Worm (Caenorhabditis elegans) whole organism, young adult: ENCODE results near the gene unc-103.

Source experiments
- B0035.1 ChIP-seq: sonication (generic microtip); optimal IDR thresholded peaks from 2 replicates; lab custom pipeline; 2016; ENCODE audit warnings: missing genetic modification characterization, mild to moderate bottlenecking, missing compliant biosample characterization, missing genotype, missing genetic modification reagents
- C06A6.2 ChIP-seq: fragments of 200-800 bp; sonication (Bioruptor generic); conservative IDR thresholded peaks from 2 replicates; pipeline ENCODE4 v1.3.6; 2022; ENCODE audit warnings: missing genetic modification characterization, missing compliant biosample characterization
- D2030.7 ChIP-seq: fragments of 200-800 bp; sonication (Bioruptor generic); IDR thresholded peaks from 2 replicates; pipeline ENCODE4 v1.3.6; 2022; ENCODE audit warnings: missing genetic modification reagents, missing genetic modification characterization, missing compliant biosample characterization
- F23B12.7 ChIP-seq: sonication (generic microtip); optimal IDR thresholded peaks from 2 replicates; lab custom pipeline; 2017; ENCODE audit warnings: missing genetic modification characterization, mild to moderate bottlenecking, missing compliant biosample characterization, antibody characterized with exemption, moderate library complexity; ENCODE audit not compliant: insufficient read depth
- F39B2.1 ChIP-seq: fragments of 200-800 bp; sonication (Bioruptor generic); IDR thresholded peaks from 2 replicates; pipeline ENCODE4 v1.3.6; 2022; ENCODE audit warnings: missing genetic modification reagents, missing genetic modification characterization, missing compliant biosample characterization
- F57C9.4 ChIP-seq: sonication (generic microtip); optimal IDR thresholded peaks from 2 replicates; lab custom pipeline; 2017; ENCODE audit warnings: mild to moderate bottlenecking, missing genetic modification characterization, missing compliant biosample characterization
- K12H6.12 ChIP-seq: fragments of 200-800 bp; sonication (Bioruptor generic); optimal IDR thresholded peaks from 2 replicates; lab custom pipeline; 2018; ENCODE audit warnings: mild to moderate bottlenecking, missing genetic modification characterization, missing compliant biosample characterization
- T07F8.4 ChIP-seq: sonication (generic microtip); optimal IDR thresholded peaks from 2 replicates; lab custom pipeline; 2016; ENCODE audit warnings: mild to moderate bottlenecking, missing genetic modification characterization, moderate library complexity, missing compliant biosample characterization
- Y79H2A.3 ChIP-seq: fragments of 200-800 bp; sonication (Bioruptor generic); conservative IDR thresholded peaks from 2 replicates; pipeline ENCODE4 v1.3.6; 2022; ENCODE audit warnings: missing genetic modification reagents, missing genetic modification characterization, missing compliant biosample characterization
- akir-1 ChIP-seq: fragments of 200-800 bp; sonication (Bioruptor generic); optimal IDR thresholded peaks from 2 replicates; lab custom pipeline; 2018; ENCODE audit warnings: mild to moderate bottlenecking, missing genetic modification characterization, moderate library complexity, missing compliant biosample characterization
- ama-1 ChIP-seq, 3 experiments: fragments of 150-350 bp in 1 of 3; sonication (generic microtip) in 2 of 3; optimal IDR thresholded peaks; 2 replicates each; lab custom pipeline; 2014 to 2018; ENCODE audit warnings: missing biosample characterization in 2 of 3, missing genetic modification characterization in 2 of 3, missing genetic modification reagents in 2 of 3
- athp-1 ChIP-seq: sonication (generic microtip); optimal IDR thresholded peaks from 2 replicates; lab custom pipeline; 2017; ENCODE audit warnings: mild to moderate bottlenecking, missing genetic modification characterization, missing compliant biosample characterization
- bed-1 ChIP-seq: fragments of 200-800 bp; sonication (Bioruptor generic); IDR thresholded peaks from 2 replicates; pipeline ENCODE4 v1.3.6; 2022; ENCODE audit warnings: missing genetic modification reagents, missing genetic modification characterization, missing compliant biosample characterization
- ceh-100 ChIP-seq: fragments of 200-800 bp; sonication (Bioruptor generic); IDR thresholded peaks from 2 replicates; pipeline ENCODE4 v1.3.6; 2022; ENCODE audit warnings: missing genetic modification reagents, missing genetic modification characterization, missing compliant biosample characterization
- die-1 ChIP-seq: sonication (generic microtip); optimal IDR thresholded peaks from 2 replicates; lab custom pipeline; 2016; ENCODE audit warnings: missing genotype, mild to moderate bottlenecking, missing genetic modification characterization, missing compliant biosample characterization
- dpl-1 ChIP-seq: fragments of 150-350 bp; optimal IDR thresholded peaks from 2 replicates; lab custom pipeline; 2014; ENCODE audit warnings: missing biosample characterization, missing genetic modification reagents, missing genetic modification characterization
- egl-18 ChIP-seq: fragments of 200-800 bp; sonication (Bioruptor generic); IDR thresholded peaks from 2 replicates; pipeline ENCODE4 v1.3.6; 2022; ENCODE audit warnings: missing genetic modification reagents, missing genetic modification characterization, missing compliant biosample characterization
- ets-4 ChIP-seq: fragments of 200-800 bp; sonication (Bioruptor generic); optimal IDR thresholded peaks from 2 replicates; lab custom pipeline; 2018; ENCODE audit warnings: mild to moderate bottlenecking, missing genetic modification characterization, missing compliant biosample characterization
- hlh-12 ChIP-seq: sonication (generic microtip); optimal IDR thresholded peaks from 2 replicates; lab custom pipeline; 2016; ENCODE audit warnings: missing genetic modification characterization, missing compliant biosample characterization
- hmg-1.2 ChIP-seq: fragments of 200-800 bp; sonication (Bioruptor generic); IDR thresholded peaks from 2 replicates; pipeline ENCODE4 v1.3.6; 2022; ENCODE audit warnings: missing genetic modification reagents, missing genetic modification characterization, missing compliant biosample characterization
- hmg-20 ChIP-seq: fragments of 200-800 bp; sonication (Bioruptor generic); IDR thresholded peaks from 2 replicates; pipeline ENCODE4 v1.3.6; 2022; ENCODE audit warnings: missing genetic modification reagents, missing genetic modification characterization, missing compliant biosample characterization
- hrde-1 ChIP-seq: sonication (generic microtip); optimal IDR thresholded peaks from 2 replicates; lab custom pipeline; 2016; ENCODE audit warnings: missing genetic modification characterization, mild to moderate bottlenecking, missing compliant biosample characterization, moderate library complexity, missing genotype, missing genetic modification reagents, borderline replicate concordance
- lin-54 ChIP-seq: fragments of 200-800 bp; sonication (Bioruptor generic); optimal IDR thresholded peaks from 2 replicates; lab custom pipeline; 2018; ENCODE audit warnings: mild to moderate bottlenecking, missing genetic modification characterization, missing compliant biosample characterization
- lsl-1 ChIP-seq: fragments of 200-800 bp; sonication (Bioruptor generic); optimal IDR thresholded peaks from 2 replicates; lab custom pipeline; 2018; ENCODE audit warnings: mild to moderate bottlenecking, missing genetic modification characterization, moderate library complexity, missing compliant biosample characterization
- madf-8 ChIP-seq: fragments of 200-800 bp; sonication (Bioruptor generic); conservative IDR thresholded peaks from 2 replicates; pipeline ENCODE4 v1.3.6; 2022; ENCODE audit warnings: missing genetic modification reagents, missing genetic modification characterization, missing compliant biosample characterization
- mcd-1 ChIP-seq: fragments of 200-800 bp; sonication (Bioruptor generic); IDR thresholded peaks from 2 replicates; pipeline ENCODE4 v1.3.6; 2022; ENCODE audit warnings: missing genetic modification reagents, missing genetic modification characterization, missing compliant biosample characterization
- mes-4 ChIP-seq: sonication (generic microtip); optimal IDR thresholded peaks from 2 replicates; lab custom pipeline; 2016; ENCODE audit warnings: missing genotype, missing genetic modification characterization, missing compliant biosample characterization
- nfyb-1 ChIP-seq: fragments of 200-800 bp; sonication (Bioruptor generic); IDR thresholded peaks from 2 replicates; pipeline ENCODE4 v1.3.6; 2022; ENCODE audit warnings: missing genetic modification reagents, missing genetic modification characterization, missing compliant biosample characterization
- nhr-179 ChIP-seq: sonication (generic microtip); optimal IDR thresholded peaks from 2 replicates; lab custom pipeline; 2016; ENCODE audit warnings: mild to moderate bottlenecking, missing genetic modification characterization, missing compliant biosample characterization
- pbrm-1 ChIP-seq: fragments of 200-800 bp; sonication (Bioruptor generic); IDR thresholded peaks from 2 replicates; pipeline ENCODE4 v1.3.6; 2022; ENCODE audit warnings: missing genetic modification reagents, missing genetic modification characterization, missing compliant biosample characterization
- repo-1 ChIP-seq: sonication (generic microtip); optimal IDR thresholded peaks from 2 replicates; lab custom pipeline; 2017; ENCODE audit warnings: mild to moderate bottlenecking, missing genetic modification characterization, missing compliant biosample characterization
- rpc-1 ChIP-seq, 2 experiments: fragments of 150-350 bp in 1 of 2; sonication (generic microtip) in 1 of 2; optimal IDR thresholded peaks; 2 replicates each; lab custom pipeline; 2014 to 2018; ENCODE audit warnings: missing biosample characterization in 1 of 2, missing genetic modification characterization in 1 of 2, missing genetic modification reagents in 1 of 2, missing genotype in 1 of 2
- sea-2 ChIP-seq: fragments of 200-800 bp; sonication (Bioruptor generic); IDR thresholded peaks from 2 replicates; pipeline ENCODE4 v1.3.6; 2022; ENCODE audit warnings: missing genetic modification characterization, missing compliant biosample characterization
- snpc-3.4 ChIP-seq: sonication (generic microtip); optimal IDR thresholded peaks from 2 replicates; lab custom pipeline; 2017; ENCODE audit warnings: missing genetic modification characterization, mild to moderate bottlenecking, missing compliant biosample characterization, antibody characterized with exemption, moderate library complexity, missing genotype, missing genetic modification reagents
- somi-1 ChIP-seq: fragments of 200-800 bp; sonication (Bioruptor generic); optimal IDR thresholded peaks from 2 replicates; lab custom pipeline; 2018; ENCODE audit warnings: mild to moderate bottlenecking, missing genetic modification characterization, missing compliant biosample characterization
- unc-62 ChIP-seq: fragments of 150-350 bp; optimal IDR thresholded peaks from 2 replicates; lab custom pipeline; 2014; ENCODE audit warnings: missing biosample characterization, missing genetic modification reagents, missing genetic modification characterization
- zim-3 ChIP-seq: sonication (generic microtip); optimal IDR thresholded peaks from 2 replicates; lab custom pipeline; 2017; ENCODE audit warnings: mild to moderate bottlenecking, missing genetic modification characterization, moderate library complexity, missing compliant biosample characterization
- ztf-18 ChIP-seq: sonication (generic microtip); optimal IDR thresholded peaks from 2 replicates; lab custom pipeline; 2016; ENCODE audit warnings: missing genotype, mild to moderate bottlenecking, missing genetic modification characterization, missing compliant biosample characterization
- ztf-22 ChIP-seq: fragments of 200-800 bp; sonication (Bioruptor generic); optimal IDR thresholded peaks from 2 replicates; lab custom pipeline; 2018; ENCODE audit warnings: mild to moderate bottlenecking, missing genetic modification characterization, moderate library complexity, missing compliant biosample characterization
- ztf-25 ChIP-seq: fragments of 200-800 bp; sonication (Bioruptor generic); IDR thresholded peaks from 2 replicates; pipeline ENCODE4 v1.3.6; 2022; ENCODE audit warnings: missing genetic modification reagents, missing genetic modification characterization, missing compliant biosample characterization

unc-103 gene

ce11 chrIII:4170903-4171377, 55.8 kb downstream of the unc-103 start, which contains the start of the genes rnf-121 and C16C10.4 (continued):
- TF ChIP-seq nfyb-1 (GFP tag; lab: Robert Waterston, UW) (peak; percentile 77; the same call in 1 of the 2 replicates), egl-18 (GFP tag; lab: Robert Waterston, UW) (no peak), ceh-100 (GFP tag; lab: Robert Waterston, UW) (peak; percentile 77), nhr-179 (no peak), F57C9.4 (no peak), bed-1 (GFP tag; lab: Robert Waterston, UW) (no peak), somi-1 (GFP tag; lab: Kevin White, UChicago) (no peak), F39B2.1 (GFP tag; lab: Robert Waterston, UW) (no peak), hmg-1.2 (peak; percentile 38; the same call in 1 of the 2 replicates), mcd-1 (GFP tag; lab: Robert Waterston, UW) (peak; percentile 75), akir-1 (no peak), madf-8 (peak; percentile 38), lsl-1 (GFP tag; lab: Kevin White, UChicago) (peak; percentile 47), hrde-1 (tag; lab: Kevin White, UChicago) (peak; percentile 66), ztf-22 (GFP tag; lab: Kevin White, UChicago) (no peak), D2030.7 (GFP tag; lab: Robert Waterston, UW) (peak; percentile 61; the same call in 1 of the 2 replicates), F23B12.7 (tag; lab: Kevin White, UChicago) (peak; percentile 67), die-1 (tag; lab: Kevin White, UChicago) (peak; percentile 50), T07F8.4 (tag; lab: Kevin White, UChicago) (peak; percentile 15), ets-4 (no peak), lin-54 (GFP tag; lab: Kevin White, UChicago) (peak; percentile 69), hlh-12 (tag; lab: Kevin White, UChicago) (no peak), Y79H2A.3 (GFP tag; lab: Robert Waterston, UW) (no peak), snpc-3.4 (tag; lab: Kevin White, UChicago) (peak; percentile 83), repo-1 (tag; lab: Kevin White, UChicago) (peak; percentile 4), zim-3 (tag; lab: Kevin White, UChicago) (no peak), pbrm-1 (GFP tag; lab: Robert Waterston, UW) (peak; percentile 31; the same call in 1 of the 2 replicates), rpc-1 (optimal IDR thresholded peaks at IDR 0.05; lab: Kevin White, UChicago) (peak; percentile 56), rpc-1 (tag; optimal IDR thresholded peaks at IDR 0.05; lab: Kevin White, UChicago) (no peak), unc-62 (GFP tag; lab: Kevin White, UChicago) (no peak), ama-1 (optimal IDR thresholded peaks at IDR 0.05; lab: Kevin White, UChicago) (no peak), ama-1 (GFP tag; optimal IDR thresholded peaks at IDR 0.05; lab: Kevin White, UChicago) (peak in 1 of 2 experiments; percentile 62), dpl-1 (GFP tag; lab: Kevin White, UChicago) (no peak), sea-2 (GFP tag; lab: Robert Waterston, UW) (no peak), C06A6.2 (peak; percentile 44; the same call in 1 of the 2 replicates), mes-4 (tag; lab: Kevin White, UChicago) (no peak), K12H6.12 (peak; percentile 19), B0035.1 (tag; lab: Kevin White, UChicago) (no peak), hmg-20 (no peak), ztf-25 (GFP tag; lab: Robert Waterston, UW) (0 out of 2 replicates have a peak, but pooled peaks have one; percentile 30), athp-1 (peak; percentile 40), ztf-18 (tag; lab: Kevin White, UChicago) (peak; percentile 46)
- TF ChIP-seq, all 124 proteins: peak for 49
